Worm (Caenorhabditis elegans) whole organism, late embryonic: ENCODE data around the gene parn-1.

Experiments
- hlh-6 ChIP-seq: sonication (generic microtip); optimal IDR thresholded peaks from 2 replicates; lab custom pipeline; 2016; ENCODE audit warnings: missing genotype, missing genetic modification characterization, missing compliant biosample characterization
- pqm-1 ChIP-seq: sonication (generic microtip); optimal IDR thresholded peaks from 2 replicates; lab custom pipeline; 2016; ENCODE audit warnings: missing genetic modification characterization, missing compliant biosample characterization

DNA sequence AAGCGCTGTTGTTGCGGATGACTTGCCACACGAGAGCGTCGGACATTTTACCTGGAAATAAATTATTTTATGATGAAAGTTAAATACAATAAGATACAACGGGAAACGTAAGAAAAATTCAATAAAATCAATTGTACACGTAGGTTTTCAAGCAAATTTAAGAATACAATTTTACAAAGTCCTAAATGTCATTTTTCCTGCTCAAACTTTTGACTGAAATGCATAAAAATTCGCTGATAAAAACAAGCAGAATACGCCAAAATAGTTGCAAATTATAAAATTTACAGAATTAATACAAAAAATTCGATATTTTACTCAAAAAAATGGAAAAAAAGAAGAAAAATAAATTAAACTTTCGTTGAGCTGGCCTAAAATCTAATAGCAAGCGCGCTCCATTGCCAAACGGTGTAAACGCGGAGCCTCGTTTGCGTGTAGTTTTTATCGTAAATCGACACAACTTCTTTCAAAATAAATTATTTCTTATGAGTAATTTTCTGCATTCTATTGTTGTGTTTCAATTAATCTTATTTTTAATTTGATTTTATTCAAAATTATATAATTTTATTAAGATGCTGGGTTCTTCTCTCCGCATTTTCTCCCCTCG is 33.1 kb upstream of the parn-1 start, which contains the start of the genes rpl-28 and mrpl-49:
- TF ChIP-seq pqm-1 (tag; lab: Kevin White, UChicago) (no peak), hlh-6 (tag; lab: Kevin White, UChicago) (no peak)
